Worm (Caenorhabditis elegans): ENCODE results near the gene ent-5.

ent-5 gene

ce11 chrX:4632088-4632487, 16.9 kb downstream of the ent-5 start, which contains the start of gene slcr-46.1:
TSS of gene slcr-46.1 (plus strand) at chrX:4632361.
- TF ChIP-seq gmeb-1 (tag; optimal IDR thresholded peaks at IDR 0.05): no peak
- no peak for TF ChIP-seq unc-55 (GFP tag; optimal IDR thresholded peaks at IDR 0.05)
- TF ChIP-seq fos-1 (tag; optimal IDR thresholded peaks at IDR 0.05): peak; percentile 68
- no peak for TF ChIP-seq ceh-82 (tag; optimal IDR thresholded peaks at IDR 0.05)
- no peak for TF ChIP-seq dmd-4 (tag; optimal IDR thresholded peaks at IDR 0.05)

- TF ChIP-seq crh-2 (tag; optimal IDR thresholded peaks at IDR 0.05) (peak; percentile 2), C34F6.9 (tag; optimal IDR thresholded peaks at IDR 0.05) (peak; percentile 23), lin-11 (tag; optimal IDR thresholded peaks at IDR 0.05) (no peak)
Observed at ce11 chrX:4628817-4629575, 20.0 kb downstream of the ent-5 start.

- no peak for TF ChIP-seq C34F6.9 (tag; optimal IDR thresholded peaks at IDR 0.05)
- TF ChIP-seq blmp-1 (tag; optimal IDR thresholded peaks at IDR 0.05; ENCODE audit: insufficient read depth): no peak
- no peak for TF ChIP-seq lsy-2 (tag; optimal IDR thresholded peaks at IDR 0.05)
- TF ChIP-seq elt-3 (tag; optimal IDR thresholded peaks at IDR 0.05): no peak
- no peak for TF ChIP-seq nhr-10 (tag; optimal IDR thresholded peaks at IDR 0.05)
Observed at ce11 chrX:4628350-4628749, 20.6 kb downstream of the ent-5 start.

- TF ChIP-seq F13H6.1 (tag; optimal IDR thresholded peaks at IDR 0.05): no peak
- no peak for TF ChIP-seq ztf-11 (tag; optimal IDR thresholded peaks at IDR 0.05)
- TF ChIP-seq nhr-11 (tag; optimal IDR thresholded peaks at IDR 0.05): no peak
- TF ChIP-seq mab-5 (tag; optimal IDR thresholded peaks at IDR 0.05): no peak
- no peak for TF ChIP-seq dmd-4 (tag; optimal IDR thresholded peaks at IDR 0.05)
- no peak for TF ChIP-seq sem-4 (tag; optimal IDR thresholded peaks at IDR 0.05)
- no peak for TF ChIP-seq elt-3 (tag; optimal IDR thresholded peaks at IDR 0.05)
- TF ChIP-seq ceh-16 (tag; optimal IDR thresholded peaks at IDR 0.05): no peak
- no peak for TF ChIP-seq ZK546.5 (tag; optimal IDR thresholded peaks at IDR 0.05)
- no peak for TF ChIP-seq unc-55 (GFP tag; optimal IDR thresholded peaks at IDR 0.05)
- TF ChIP-seq egl-27 (tag; optimal IDR thresholded peaks at IDR 0.05): no peak
- no peak for TF ChIP-seq blmp-1 (tag; optimal IDR thresholded peaks at IDR 0.05; ENCODE audit: insufficient read depth)
- TF ChIP-seq ztf-1 (GFP tag; conservative IDR thresholded peaks at IDR 0.05): no peak
Observed at ce11 chrX:4626891-4627290, 22.1 kb downstream of the ent-5 start.

- TF ChIP-seq ceh-82 (tag; optimal IDR thresholded peaks at IDR 0.05) (no peak), ZK546.5 (tag; optimal IDR thresholded peaks at IDR 0.05) (no peak), nhr-11 (tag; optimal IDR thresholded peaks at IDR 0.05) (no peak), lin-13 (GFP tag; optimal IDR thresholded peaks at IDR 0.05) (no peak), snpc-4 (tag; optimal IDR thresholded peaks at IDR 0.05) (no peak), nhr-129 (tag; optimal IDR thresholded peaks at IDR 0.05) (no peak), dmd-4 (tag; optimal IDR thresholded peaks at IDR 0.05) (no peak), blmp-1 (tag; optimal IDR thresholded peaks at IDR 0.05; ENCODE audit: insufficient read depth) (no peak), mdl-1 (tag; optimal IDR thresholded peaks at IDR 0.05) (no peak), Y55F3AM.14 (GFP tag; optimal IDR thresholded peaks at IDR 0.05) (no peak), nhr-237 (tag; optimal IDR thresholded peaks at IDR 0.05) (no peak), skn-1 (tag; optimal IDR thresholded peaks at IDR 0.05) (no peak), nhr-25 (tag; optimal IDR thresholded peaks at IDR 0.05) (no peak), unc-62 (GFP tag; optimal IDR thresholded peaks at IDR 0.05) (no peak), mbf-1 (tag; optimal IDR thresholded peaks at IDR 0.05) (no peak), nhr-23 (tag; optimal IDR thresholded peaks at IDR 0.05) (no peak)
Observed at ce11 chrX:4625080-4625479, 23.9 kb downstream of the ent-5 start.

- TF ChIP-seq gmeb-1 (tag; optimal IDR thresholded peaks at IDR 0.05) (no peak), alr-1 (tag; optimal IDR thresholded peaks at IDR 0.05) (no peak), lsy-2 (tag; optimal IDR thresholded peaks at IDR 0.05) (no peak), unc-39 (tag; optimal IDR thresholded peaks at IDR 0.05) (no peak), nhr-25 (tag; optimal IDR thresholded peaks at IDR 0.05) (no peak), unc-55 (GFP tag; optimal IDR thresholded peaks at IDR 0.05) (no peak), nhr-129 (tag; optimal IDR thresholded peaks at IDR 0.05) (no peak), ceh-16 (tag; optimal IDR thresholded peaks at IDR 0.05) (no peak), mdl-1 (tag; optimal IDR thresholded peaks at IDR 0.05) (no peak), ztf-4 (tag; optimal IDR thresholded peaks at IDR 0.05) (no peak), Y55F3AM.14 (GFP tag; optimal IDR thresholded peaks at IDR 0.05) (no peak), ama-1 (optimal IDR thresholded peaks at IDR 0.05) (no peak), elt-3 (tag; optimal IDR thresholded peaks at IDR 0.05) (no peak)
Observed at ce11 chrX:4623707-4624106, 25.3 kb downstream of the ent-5 start.

Data from whole organism, L2 larva.